Worm (Caenorhabditis elegans): ENCODE results near the gene D1086.2.
"Not testable (repeated sequence)": the region's sequence is repeated elsewhere in the genome, so short reads cannot be mapped to it uniquely, and the experiment has no call there.

DNA sequence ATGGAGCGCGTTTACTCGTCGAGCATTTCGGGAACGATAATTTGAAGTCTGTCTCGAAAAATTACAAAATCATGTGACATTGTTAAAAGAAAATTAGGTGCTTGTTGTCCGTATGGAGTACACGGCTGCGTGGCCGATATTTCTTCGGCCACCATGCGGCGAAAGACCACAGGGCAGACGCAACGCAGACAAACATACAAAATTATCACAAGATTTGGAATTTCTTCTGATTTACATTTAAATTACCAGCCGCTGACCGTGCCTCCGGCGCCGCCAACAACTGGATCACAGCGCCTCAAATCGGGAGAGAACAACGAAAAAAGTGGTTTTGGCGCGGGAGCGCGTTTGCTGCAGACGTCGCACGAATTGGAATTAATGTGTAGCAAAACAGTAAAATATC is 43.4 kb downstream of the D1086.2 start:
- TF ChIP-seq arid-1 (GFP tag; conservative IDR thresholded peaks at IDR 0.05), result peak; percentile 94
- TF ChIP-seq duxl-1 (tag; optimal IDR thresholded peaks at IDR 0.05; ENCODE audit: poor library complexity), result peak; percentile 97
- TF ChIP-seq fkh-10 (GFP tag; optimal IDR thresholded peaks at IDR 0.05); ama-1 (optimal IDR thresholded peaks at IDR 0.05); daf-12 (tag; optimal IDR thresholded peaks at IDR 0.05): not testable (repeated sequence)
- TF ChIP-seq madf-5 (GFP tag; IDR thresholded peaks at IDR 0.05), result peak; percentile 55 to 97; a peak in 3 of 4 replicates
- peak; percentile 96 for TF ChIP-seq zfp-3 (GFP tag; conservative IDR thresholded peaks at IDR 0.05)
- TF ChIP-seq nhr-25 (tag; optimal IDR thresholded peaks at IDR 0.05; ENCODE audit: borderline replicate concordance, insufficient read depth), result peak; percentile 55
- peak; percentile 90 for TF ChIP-seq nhr-48 (tag; optimal IDR thresholded peaks at IDR 0.05)

Measured in whole organism, L4 larva.